Fruit fly (Drosophila melanogaster) whole organism, embryonic: ENCODE results near the gene Desat2.

Experiments
- Aef1 ChIP-seq: fragments of 200-800 bp; sonication (Bioruptor generic); IDR thresholded peaks from 3 replicates; pipeline ENCODE4 v1.3.6; 2022; ENCODE audit warnings: missing biosample characterization, missing genetic modification characterization
- Atf-2 ChIP-seq: fragments of 200-800 bp; sonication (Bioruptor generic); optimal IDR thresholded peaks from 2 replicates; lab custom pipeline; 2016; ENCODE audit warnings: missing biosample characterization, missing genetic modification characterization
- B-H2 ChIP-seq: fragments of 200-800 bp; sonication (Bioruptor generic); optimal IDR thresholded peaks from 2 replicates; lab custom pipeline; 2018; ENCODE audit warnings: missing biosample characterization, mild to moderate bottlenecking, missing genetic modification characterization
- BtbVII ChIP-seq: fragments of 200-800 bp; sonication (Bioruptor generic); optimal IDR thresholded peaks from 3 replicates; lab custom pipeline; 2017; ENCODE audit warnings: missing biosample characterization, mild to moderate bottlenecking, missing genetic modification characterization
- CG10462 ChIP-seq: fragments of 200-800 bp; sonication (Bioruptor generic); optimal IDR thresholded peaks from 2 replicates; lab custom pipeline; 2016; ENCODE audit warnings: missing biosample characterization, missing genetic modification characterization
- CG10979 ChIP-seq: fragments of 200-800 bp; sonication (Bioruptor generic); optimal IDR thresholded peaks from 2 replicates; lab custom pipeline; 2018; ENCODE audit warnings: missing biosample characterization, mild to moderate bottlenecking, missing genetic modification characterization, moderate library complexity
- CG11696 ChIP-seq: fragments of 200-800 bp; sonication (Bioruptor generic); IDR thresholded peaks from 2 replicates; pipeline ENCODE4 v1.3.6; 2022; ENCODE audit warnings: missing biosample characterization, missing genetic modification characterization
- CG1233 ChIP-seq: fragments of 200-800 bp; sonication (Bioruptor generic); optimal IDR thresholded peaks from 4 replicates; lab custom pipeline; 2018; ENCODE audit warnings: missing biosample characterization, mild to moderate bottlenecking, missing genetic modification characterization
- CG13624 ChIP-seq: fragments of 200-800 bp; sonication (Bioruptor generic); optimal IDR thresholded peaks from 2 replicates; lab custom pipeline; 2016; ENCODE audit warnings: missing biosample characterization, missing genetic modification characterization
- CG13894 ChIP-seq: fragments of 200-800 bp; sonication (Bioruptor generic); optimal IDR thresholded peaks from 3 replicates; lab custom pipeline; 2018; ENCODE audit warnings: missing biosample characterization, mild to moderate bottlenecking, missing genetic modification characterization, moderate library complexity
- CG15601 ChIP-seq: fragments of 200-800 bp; sonication (Bioruptor generic); optimal IDR thresholded peaks from 3 replicates; lab custom pipeline; 2019; ENCODE audit warnings: missing biosample characterization, mild to moderate bottlenecking, missing genetic modification characterization, moderate library complexity
- CG16863 ChIP-seq: fragments of 200-800 bp; sonication (Bioruptor generic); optimal IDR thresholded peaks from 3 replicates; lab custom pipeline; 2016; ENCODE audit warnings: missing biosample characterization, missing genetic modification characterization
- CG2202 ChIP-seq: fragments of 200-800 bp; sonication (Bioruptor generic); optimal IDR thresholded peaks from 2 replicates; lab custom pipeline; 2018; ENCODE audit warnings: missing biosample characterization, mild to moderate bottlenecking, missing genetic modification characterization
- CG30020 ChIP-seq: fragments of 200-800 bp; optimal IDR thresholded peaks from 2 replicates; lab custom pipeline; 2019; ENCODE audit warnings: missing biosample characterization, mild to moderate bottlenecking, missing genetic modification characterization, moderate library complexity
- CG31388 ChIP-seq: fragments of 200-800 bp; sonication (Bioruptor generic); optimal IDR thresholded peaks from 2 replicates; lab custom pipeline; 2016; ENCODE audit warnings: missing biosample characterization, missing genetic modification characterization
- CG31441 ChIP-seq: fragments of 200-800 bp; sonication (Bioruptor generic); IDR thresholded peaks from 2 replicates; pipeline ENCODE4 v1.3.6; 2022; ENCODE audit warnings: missing biosample characterization, missing genetic modification characterization
- CG32772 ChIP-seq: fragments of 200-800 bp; sonication (Bioruptor generic); IDR thresholded peaks from 2 replicates; pipeline ENCODE4 v1.3.6; 2022; ENCODE audit warnings: missing biosample characterization, missing genetic modification characterization
- CG42726 ChIP-seq: fragments of 200-800 bp; sonication (Bioruptor generic); IDR thresholded peaks from 2 replicates; pipeline ENCODE4 v1.3.6; 2022; ENCODE audit warnings: missing biosample characterization, missing genetic modification characterization; ENCODE audit not compliant: partially characterized antibody
- CG4404 ChIP-seq: fragments of 200-800 bp; sonication (Bioruptor generic); IDR thresholded peaks from 2 replicates; pipeline ENCODE4 v1.3.6; 2022; ENCODE audit warnings: missing biosample characterization, missing genetic modification characterization
- CG4424 ChIP-seq: fragments of 200-800 bp; sonication (Bioruptor generic); optimal IDR thresholded peaks from 3 replicates; lab custom pipeline; 2016; ENCODE audit warnings: missing biosample characterization, missing genetic modification characterization
- CG4730 ChIP-seq: fragments of 200-800 bp; sonication (Bioruptor generic); IDR thresholded peaks from 2 replicates; pipeline ENCODE4 v1.3.6; 2022; ENCODE audit warnings: missing biosample characterization, missing genetic modification characterization
- CG6175 ChIP-seq: fragments of 200-800 bp; sonication (Bioruptor generic); IDR thresholded peaks from 3 replicates; pipeline ENCODE4 v1.3.6; 2022; ENCODE audit warnings: missing biosample characterization, missing genetic modification characterization
- CG6813 ChIP-seq: fragments of 200-800 bp; sonication (Bioruptor generic); optimal IDR thresholded peaks from 2 replicates; lab custom pipeline; 2017; ENCODE audit warnings: missing biosample characterization, missing genetic modification characterization, mild to moderate bottlenecking, moderate library complexity, missing genetic modification reagents
- CkIIα-i1 ChIP-seq: fragments of 200-800 bp; sonication (Bioruptor generic); IDR thresholded peaks from 2 replicates; pipeline ENCODE4 v1.3.6; 2022; ENCODE audit warnings: missing biosample characterization, missing genetic modification characterization
- CrebB ChIP-seq: fragments of 200-800 bp; sonication (Bioruptor generic); optimal IDR thresholded peaks from 3 replicates; lab custom pipeline; 2018; ENCODE audit warnings: missing biosample characterization, mild to moderate bottlenecking, missing genetic modification characterization
- Dad ChIP-seq: fragments of 200-800 bp; sonication (Bioruptor generic); optimal IDR thresholded peaks from 3 replicates; lab custom pipeline; 2016; ENCODE audit warnings: missing biosample characterization, missing genetic modification characterization
- Dll ChIP-seq: fragments of 200-800 bp; sonication (Bioruptor generic); IDR thresholded peaks from 4 replicates; pipeline ENCODE4 v1.3.6; 2022; ENCODE audit warnings: missing biosample characterization, missing genetic modification characterization; ENCODE audit not compliant: partially characterized antibody
- Doc3 ChIP-seq: fragments of 200-800 bp; sonication (Bioruptor generic); IDR thresholded peaks from 3 replicates; pipeline ENCODE4 v1.3.6; 2022; ENCODE audit warnings: missing biosample characterization, missing genetic modification characterization; ENCODE audit not compliant: partially characterized antibody
- E2f2 ChIP-seq: fragments of 200-800 bp; sonication (Bioruptor generic); IDR thresholded peaks from 2 replicates; pipeline ENCODE4 v1.3.6; 2022; ENCODE audit warnings: missing biosample characterization, missing genetic modification characterization
- Fer3 ChIP-seq: fragments of 200-800 bp; sonication (Bioruptor generic); optimal IDR thresholded peaks from 2 replicates; lab custom pipeline; 2018; ENCODE audit warnings: missing biosample characterization, mild to moderate bottlenecking, missing genetic modification characterization, moderate library complexity
- Gsc ChIP-seq: fragments of 200-800 bp; sonication (Bioruptor generic); IDR thresholded peaks from 2 replicates; pipeline ENCODE4 v1.3.6; 2022; ENCODE audit warnings: missing biosample characterization, missing genetic modification characterization
- Hsf ChIP-seq: fragments of 200-800 bp; sonication (Bioruptor generic); optimal IDR thresholded peaks from 3 replicates; lab custom pipeline; 2016; ENCODE audit warnings: missing biosample characterization, missing genetic modification characterization
- Lhr ChIP-seq: fragments of 200-800 bp; sonication (Bioruptor generic); optimal IDR thresholded peaks from 3 replicates; lab custom pipeline; 2017; ENCODE audit warnings: mild to moderate bottlenecking, missing biosample characterization, missing genetic modification reagents, missing genetic modification characterization
- Ptx1 ChIP-seq: fragments of 200-800 bp; sonication (Bioruptor generic); IDR thresholded peaks from 2 replicates; pipeline ENCODE4 v1.3.6; 2022; ENCODE audit warnings: missing biosample characterization, missing genetic modification characterization
- Scr ChIP-seq: fragments of 200-800 bp; sonication (Bioruptor generic); IDR thresholded peaks from 2 replicates; pipeline ENCODE4 v1.3.6; 2022; ENCODE audit warnings: missing biosample characterization, missing genetic modification characterization; ENCODE audit not compliant: partially characterized antibody
- Xrp1 ChIP-seq: fragments of 200-800 bp; sonication (Bioruptor generic); IDR thresholded peaks from 2 replicates; pipeline ENCODE4 v1.3.6; 2022; ENCODE audit warnings: missing biosample characterization, missing genetic modification characterization
- ase ChIP-seq: fragments of 200-800 bp; sonication (Bioruptor generic); IDR thresholded peaks from 3 replicates; pipeline ENCODE4 v1.3.6; 2022; ENCODE audit warnings: missing biosample characterization, missing genetic modification characterization
- bbx ChIP-seq: fragments of 200-800 bp; sonication (Bioruptor generic); IDR thresholded peaks from 2 replicates; pipeline ENCODE4 v1.3.6; 2022; ENCODE audit warnings: missing biosample characterization, missing genetic modification characterization; ENCODE audit not compliant: partially characterized antibody
- cad ChIP-seq: fragments of >200 bp; optimal IDR thresholded peaks from 2 replicates; lab custom pipeline; 2017; ENCODE audit warnings: missing biosample characterization, missing genetic modification characterization
- dati ChIP-seq: fragments of 200-800 bp; sonication (Bioruptor generic); IDR thresholded peaks from 2 replicates; pipeline ENCODE4 v1.3.6; 2022; ENCODE audit warnings: missing biosample characterization, missing genetic modification characterization
- emc ChIP-seq: fragments of 200-800 bp; sonication (Bioruptor generic); optimal IDR thresholded peaks from 2 replicates; lab custom pipeline; 2016; ENCODE audit warnings: missing biosample characterization, missing genetic modification characterization
- ftz-f1 ChIP-seq: fragments of 200-800 bp; sonication (Bioruptor generic); optimal IDR thresholded peaks from 2 replicates; lab custom pipeline; 2016; ENCODE audit warnings: missing biosample characterization, missing genetic modification characterization
- fu2 ChIP-seq: fragments of 200-800 bp; sonication (Bioruptor generic); optimal IDR thresholded peaks from 2 replicates; lab custom pipeline; 2016; ENCODE audit warnings: missing biosample characterization, missing genetic modification characterization
- gsb ChIP-seq: fragments of 200-800 bp; sonication (Bioruptor generic); IDR thresholded peaks from 2 replicates; pipeline ENCODE4 v1.3.6; 2022; ENCODE audit warnings: missing biosample characterization, missing genetic modification characterization
- gt ChIP-seq: fragments of 200-800 bp; sonication (Bioruptor generic); IDR thresholded peaks from 2 replicates; pipeline ENCODE4 v1.3.6; 2022; ENCODE audit warnings: missing biosample characterization, missing genetic modification characterization
- ham ChIP-seq: fragments of 200-800 bp; sonication (Bioruptor generic); IDR thresholded peaks from 2 replicates; pipeline ENCODE4 v1.3.6; 2022; ENCODE audit warnings: missing biosample characterization, missing genetic modification characterization
- jing ChIP-seq: fragments of 200-800 bp; sonication (Bioruptor generic); optimal IDR thresholded peaks from 2 replicates; lab custom pipeline; 2018; ENCODE audit warnings: missing biosample characterization, mild to moderate bottlenecking, missing genetic modification characterization
- pb ChIP-seq: fragments of 200-800 bp; sonication (Bioruptor generic); optimal IDR thresholded peaks from 3 replicates; lab custom pipeline; 2016; ENCODE audit warnings: missing biosample characterization, missing genetic modification characterization
- pho ChIP-seq: fragments of 200-800 bp; sonication (Bioruptor generic); optimal IDR thresholded peaks from 2 replicates; lab custom pipeline; 2016; ENCODE audit warnings: missing biosample characterization, missing genetic modification characterization
- seq ChIP-seq: fragments of 200-800 bp; sonication (Bioruptor generic); IDR thresholded peaks from 2 replicates; pipeline ENCODE4 v1.3.6; 2022; ENCODE audit warnings: missing biosample characterization, missing genetic modification characterization
- shn ChIP-seq: fragments of 200-800 bp; sonication (Bioruptor generic); optimal IDR thresholded peaks from 3 replicates; lab custom pipeline; 2016; ENCODE audit warnings: missing biosample characterization, missing genetic modification characterization
- stc ChIP-seq: fragments of 200-800 bp; sonication (Bioruptor generic); IDR thresholded peaks from 2 replicates; pipeline ENCODE4 v1.3.6; 2022; ENCODE audit warnings: missing biosample characterization, missing genetic modification characterization

Desat2 gene

DNA sequence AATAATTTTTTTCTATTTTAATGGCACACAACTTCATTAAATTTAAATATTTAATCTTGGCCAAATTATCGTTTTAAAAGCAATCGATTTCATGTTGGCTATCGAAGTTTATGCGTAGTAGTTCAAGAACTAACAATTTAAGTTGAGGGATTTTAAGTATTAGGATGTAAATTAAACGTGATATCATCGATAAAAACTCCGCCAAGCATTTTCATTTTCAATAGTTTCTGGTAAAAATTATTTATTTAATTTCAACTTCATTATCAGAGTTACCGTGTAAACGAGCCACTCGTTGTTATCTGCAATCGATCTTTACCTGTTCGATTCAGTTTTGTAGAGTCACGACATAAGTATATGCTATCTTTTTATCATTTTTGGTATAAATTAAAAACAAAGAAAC is 33.1 kb upstream of the Desat2 start (continued):
- TF ChIP-seq Lhr (GFP tag; lab: Kevin White, UChicago) (peak; percentile 92), E2f2 (GFP tag; lab: Robert Waterston, UW) (peak; percentile 85), CG4424 (peak; percentile 99), CrebB (tag; lab: Kevin White, UChicago) (peak; percentile 98), CG31441 (GFP tag; lab: Robert Waterston, UW) (peak; percentile 99), ftz-f1 (GFP tag; lab: Kevin White, UChicago) (peak; percentile 45), B-H2 (GFP tag; lab: Kevin White, UChicago) (peak; percentile 98), Hsf (GFP tag; lab: Kevin White, UChicago) (peak; percentile 97), stc (GFP tag; lab: Robert Waterston, UW) (peak; percentile 97), CG6813 (GFP tag; lab: Kevin White, UChicago) (peak; percentile 99), Dll (GFP tag; lab: Robert Waterston, UW) (peak; percentile 72), CG4730 (GFP tag; lab: Robert Waterston, UW) (peak; percentile 86), CG30020 (tag; lab: Kevin White, UChicago) (peak; percentile 90), CG13624 (GFP tag; lab: Kevin White, UChicago) (peak; percentile 96), CG16863 (peak; percentile 93), CG1233 (GFP tag; lab: Kevin White, UChicago) (peak; percentile 98), gsb (GFP tag; lab: Robert Waterston, UW) (peak; percentile 92), shn (GFP tag; lab: Kevin White, UChicago) (peak; percentile 75), CG32772 (GFP tag; lab: Robert Waterston, UW) (peak; percentile 88), Aef1 (peak; percentile 95), ase (GFP tag; lab: Robert Waterston, UW) (peak; percentile 94), CG4404 (GFP tag; lab: Robert Waterston, UW) (peak; percentile 80), Xrp1 (GFP tag; lab: Robert Waterston, UW) (peak; percentile 99), Dad (peak; percentile 94), CG42726 (GFP tag; lab: Robert Waterston, UW) (no peak), pho (peak; percentile 91), CG6175 (GFP tag; lab: Robert Waterston, UW) (peak; percentile 75; the same call in 2 of the 3 replicates), bbx (GFP tag; lab: Robert Waterston, UW) (no peak), Doc3 (0 out of 3 replicates have a peak, but pooled peaks have one; percentile 44), Ptx1 (GFP tag; lab: Robert Waterston, UW) (peak; percentile 94), CG10979 (tag; lab: Kevin White, UChicago) (peak; percentile 99), gt (GFP tag; lab: Robert Waterston, UW) (peak; percentile 85), Fer3 (tag; lab: Kevin White, UChicago) (peak; percentile 99), cad (GFP tag; lab: Kevin White, UChicago) (no peak), Gsc (GFP tag; lab: Robert Waterston, UW) (no peak), CG31388 (GFP tag; lab: Kevin White, UChicago) (peak; percentile 97), emc (GFP tag; lab: Kevin White, UChicago) (peak; percentile 97), CG11696 (GFP tag; lab: Robert Waterston, UW) (peak; percentile 95), fu2 (peak; percentile 88), seq (GFP tag; lab: Robert Waterston, UW) (peak; percentile 97), Scr (peak; percentile 51), dati (peak; percentile 90), BtbVII (GFP tag; lab: Kevin White, UChicago) (peak; percentile 100), pb (peak; percentile 86), CG13894 (tag; lab: Kevin White, UChicago) (peak; percentile 99), CG2202 (tag; lab: Kevin White, UChicago) (peak; percentile 97), Atf-2 (peak; percentile 90), CG15601 (tag; lab: Kevin White, UChicago) (peak; percentile 98), jing (GFP tag; lab: Kevin White, UChicago) (peak; percentile 93), CG10462 (peak; percentile 93), ham (peak; percentile 57; the same call in 1 of the 2 replicates), CkIIα-i1 (GFP tag; lab: Robert Waterston, UW) (peak; percentile 71; the same call in 1 of the 2 replicates)
